Worm (Caenorhabditis elegans) whole organism, midembryonic: ENCODE measurements around the gene fbxa-100.

Experiments used
- T22C8.4 ChIP-seq: fragments of 200-800 bp; sonication (Bioruptor generic); IDR thresholded peaks from 2 replicates; pipeline ENCODE4 v1.3.6; 2022; ENCODE audit warnings: missing genetic modification characterization, missing compliant biosample characterization
- cog-1 ChIP-seq: sonication (generic microtip); optimal IDR thresholded peaks from 2 replicates; lab custom pipeline; 2016; ENCODE audit warnings: missing genetic modification characterization, missing compliant biosample characterization
- klf-2 ChIP-seq: fragments of 200-800 bp; sonication (Bioruptor generic); conservative IDR thresholded peaks from 2 replicates; pipeline ENCODE4 v1.3.6; 2022; ENCODE audit warnings: missing genetic modification reagents, missing genetic modification characterization, missing compliant biosample characterization
- tab-1 ChIP-seq: fragments of 200-800 bp; sonication (Bioruptor generic); IDR thresholded peaks from 2 replicates; pipeline ENCODE4 v1.3.6; 2022; ENCODE audit warnings: missing genetic modification characterization, missing compliant biosample characterization
- ztf-29 ChIP-seq: fragments of 200-800 bp; sonication (Bioruptor generic); IDR thresholded peaks from 2 replicates; pipeline ENCODE4 v1.3.6; 2022; ENCODE audit warnings: missing genetic modification reagents, missing genetic modification characterization, missing compliant biosample characterization

DNA sequence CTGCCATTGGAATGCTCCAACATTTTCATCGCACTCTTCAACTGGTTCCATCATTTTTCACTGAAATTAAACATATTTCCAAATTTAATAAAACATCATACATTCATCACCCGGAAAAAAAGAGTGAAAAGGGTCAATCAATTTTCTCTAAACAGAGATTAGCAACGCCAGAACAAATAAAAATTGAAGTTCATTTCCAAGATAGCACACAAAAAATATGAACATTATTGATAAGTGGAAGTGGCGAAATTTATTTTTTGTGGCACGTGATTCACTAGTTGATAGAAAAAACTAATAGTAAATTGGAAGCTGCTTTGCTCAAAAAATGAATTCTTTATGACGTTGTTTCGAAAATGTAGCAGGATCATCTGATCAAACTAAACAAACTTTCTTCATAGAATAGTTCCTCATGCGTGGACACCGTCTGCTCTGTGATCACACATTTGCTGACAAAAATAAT, 13.4 kb upstream of the fbxa-100 start, which contains the start of the genes F14H3.12 and srj-29:
- TF ChIP-seq tab-1 (GFP tag; lab: Robert Waterston, UW) (no peak), T22C8.4 (GFP tag; lab: Robert Waterston, UW) (no peak), ztf-29 (GFP tag; lab: Robert Waterston, UW) (no peak), cog-1 (tag; lab: Kevin White, UChicago) (no peak), klf-2 (GFP tag; lab: Robert Waterston, UW) (no peak)
